Worm (Caenorhabditis elegans): ENCODE data around the gene smoc-1.

Gene smoc-1

ce11 chrV:11770053-11770517 lies 12.6 kb downstream of the smoc-1 start, which contains the start of gene F55A11.4:
Gene F55A11.4 (plus strand): TSS chrV:11770467.
- TF ChIP-seq cog-1 (tag; optimal IDR thresholded peaks at IDR 0.05): no peak
- TF ChIP-seq tab-1 (GFP tag; IDR thresholded peaks at IDR 0.05): 0 out of 2 replicates have a peak, but pooled peaks have one; percentile 47

ce11 chrV:11773420-11773819 lies 16.0 kb downstream of the smoc-1 start, which contains the start of gene bus-18:
Gene bus-18 (plus strand): TSS chrV:11773720.
- TF ChIP-seq flt-1 (GFP tag; IDR thresholded peaks at IDR 0.05): no peak
- no peak for TF ChIP-seq T22C8.4 (GFP tag; IDR thresholded peaks at IDR 0.05)
- TF ChIP-seq tab-1 (GFP tag; IDR thresholded peaks at IDR 0.05): no peak
- no peak for TF ChIP-seq med-1 (GFP tag; optimal IDR thresholded peaks at IDR 0.05; ENCODE audit: insufficient read depth)
- no peak for TF ChIP-seq cog-1 (tag; optimal IDR thresholded peaks at IDR 0.05)
- TF ChIP-seq ztf-23 (GFP tag; IDR thresholded peaks at IDR 0.05): no peak
- no peak for TF ChIP-seq ztf-29 (GFP tag; IDR thresholded peaks at IDR 0.05)
- TF ChIP-seq ref-1 (GFP tag; conservative IDR thresholded peaks at IDR 0.05): no peak
- TF ChIP-seq klf-2 (GFP tag; conservative IDR thresholded peaks at IDR 0.05): no peak

ce11 chrV:11773934-11774333 lies 16.5 kb downstream of the smoc-1 start:
- TF ChIP-seq ztf-29 (GFP tag; IDR thresholded peaks at IDR 0.05) (no peak), med-1 (GFP tag; optimal IDR thresholded peaks at IDR 0.05; ENCODE audit: insufficient read depth) (no peak), ztf-23 (GFP tag; IDR thresholded peaks at IDR 0.05) (no peak), ref-1 (GFP tag; conservative IDR thresholded peaks at IDR 0.05) (no peak), T22C8.4 (GFP tag; IDR thresholded peaks at IDR 0.05) (no peak), flt-1 (GFP tag; IDR thresholded peaks at IDR 0.05) (no peak), klf-2 (GFP tag; conservative IDR thresholded peaks at IDR 0.05) (no peak), cog-1 (tag; optimal IDR thresholded peaks at IDR 0.05) (no peak), tab-1 (GFP tag; IDR thresholded peaks at IDR 0.05) (no peak)

DNA sequence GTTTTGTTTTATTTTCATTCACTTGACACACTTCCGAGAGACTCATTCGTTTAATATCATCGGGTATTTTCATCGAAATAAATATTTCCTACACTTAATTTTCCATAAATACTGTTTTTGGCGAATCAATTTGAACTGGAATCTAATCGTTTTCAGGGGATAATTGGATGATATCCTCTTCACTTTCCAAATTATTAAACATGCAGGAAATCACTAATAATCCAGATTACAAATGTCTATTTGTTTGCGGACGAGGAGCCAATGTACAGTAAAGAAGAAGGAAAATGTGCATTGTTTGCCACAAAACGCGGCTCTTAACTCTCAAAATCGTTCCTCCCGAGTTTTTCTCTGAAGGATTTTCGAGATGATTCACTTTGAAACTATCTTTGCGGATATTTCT lies 19.1 kb downstream of the smoc-1 start, which contains the start of gene F55A11.6:
F55A11.6 (plus strand) TSS at position 301 of the 400 bp plus-strand sequence.
- TF ChIP-seq tab-1 (GFP tag; IDR thresholded peaks at IDR 0.05) (no peak), ztf-23 (GFP tag; IDR thresholded peaks at IDR 0.05) (no peak), med-1 (GFP tag; optimal IDR thresholded peaks at IDR 0.05; ENCODE audit: insufficient read depth) (no peak), klf-2 (GFP tag; conservative IDR thresholded peaks at IDR 0.05) (no peak), cog-1 (tag; optimal IDR thresholded peaks at IDR 0.05) (no peak), flt-1 (GFP tag; IDR thresholded peaks at IDR 0.05) (no peak), ref-1 (GFP tag; conservative IDR thresholded peaks at IDR 0.05) (no peak), T22C8.4 (GFP tag; IDR thresholded peaks at IDR 0.05) (no peak)

DNA sequence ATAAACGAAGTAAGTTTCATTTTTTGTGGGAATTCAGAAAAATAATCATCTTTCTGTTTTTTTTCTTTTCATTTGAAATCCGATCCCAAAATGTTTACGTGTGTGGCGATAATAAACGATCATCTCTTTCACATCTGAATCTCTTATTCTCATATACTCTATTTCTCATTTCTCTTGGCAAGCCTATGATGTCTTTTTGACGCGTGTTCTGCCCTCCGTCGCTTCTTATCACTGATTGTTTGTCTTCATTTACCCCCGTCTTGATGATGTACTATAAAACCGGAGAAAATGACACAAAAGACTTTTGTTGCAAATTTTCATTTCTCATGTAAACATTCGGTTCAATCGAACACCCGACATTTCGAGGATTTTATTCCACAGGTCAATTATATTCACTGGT lies 20.4 kb downstream of the smoc-1 start:
- TF ChIP-seq T22C8.4 (GFP tag; IDR thresholded peaks at IDR 0.05): no peak
- no peak for TF ChIP-seq ztf-29 (GFP tag; IDR thresholded peaks at IDR 0.05)
- TF ChIP-seq ref-1 (GFP tag; conservative IDR thresholded peaks at IDR 0.05): no peak
- TF ChIP-seq ztf-23 (GFP tag; IDR thresholded peaks at IDR 0.05): no peak
- no peak for TF ChIP-seq cog-1 (tag; optimal IDR thresholded peaks at IDR 0.05)
- TF ChIP-seq tab-1 (GFP tag; IDR thresholded peaks at IDR 0.05): no peak
- TF ChIP-seq klf-2 (GFP tag; conservative IDR thresholded peaks at IDR 0.05): no peak
- no peak for TF ChIP-seq flt-1 (GFP tag; IDR thresholded peaks at IDR 0.05)
- TF ChIP-seq med-1 (GFP tag; optimal IDR thresholded peaks at IDR 0.05; ENCODE audit: insufficient read depth): no peak

DNA sequence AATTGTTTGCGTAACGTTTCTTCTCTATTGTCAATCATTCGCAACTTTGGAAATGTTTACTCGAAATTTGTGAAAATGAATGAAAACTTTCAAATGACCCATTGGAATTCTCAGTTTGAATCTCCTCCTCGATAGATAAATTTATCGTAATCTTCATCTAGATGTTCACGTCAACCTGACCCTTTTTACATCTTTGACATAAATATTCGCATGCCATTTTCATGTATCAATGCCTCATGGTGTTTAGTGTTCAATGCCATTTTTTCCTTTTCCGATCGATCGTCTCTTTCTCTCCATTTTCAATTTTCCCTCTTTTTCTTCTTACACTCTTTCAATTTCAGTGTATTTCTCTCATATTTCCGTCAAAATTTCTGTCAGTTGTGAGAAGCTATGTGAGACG lies 21.9 kb downstream of the smoc-1 start:
- TF ChIP-seq klf-2 (GFP tag; conservative IDR thresholded peaks at IDR 0.05) (no peak), flt-1 (GFP tag; IDR thresholded peaks at IDR 0.05) (no peak), med-1 (GFP tag; optimal IDR thresholded peaks at IDR 0.05; ENCODE audit: insufficient read depth) (no peak), ztf-23 (GFP tag; IDR thresholded peaks at IDR 0.05) (no peak), cog-1 (tag; optimal IDR thresholded peaks at IDR 0.05) (no peak), tab-1 (GFP tag; IDR thresholded peaks at IDR 0.05) (no peak), ref-1 (GFP tag; conservative IDR thresholded peaks at IDR 0.05) (no peak), ztf-29 (GFP tag; IDR thresholded peaks at IDR 0.05) (no peak), T22C8.4 (GFP tag; IDR thresholded peaks at IDR 0.05) (no peak)

ce11 chrV:11779810-11780209 lies 22.4 kb downstream of the smoc-1 start:
- TF ChIP-seq ztf-29 (GFP tag; IDR thresholded peaks at IDR 0.05) (no peak), tab-1 (GFP tag; IDR thresholded peaks at IDR 0.05) (no peak), ztf-23 (GFP tag; IDR thresholded peaks at IDR 0.05) (no peak), klf-2 (GFP tag; conservative IDR thresholded peaks at IDR 0.05) (no peak), T22C8.4 (GFP tag; IDR thresholded peaks at IDR 0.05) (no peak), ref-1 (GFP tag; conservative IDR thresholded peaks at IDR 0.05) (no peak), cog-1 (tag; optimal IDR thresholded peaks at IDR 0.05) (no peak), med-1 (GFP tag; optimal IDR thresholded peaks at IDR 0.05; ENCODE audit: insufficient read depth) (no peak), flt-1 (GFP tag; IDR thresholded peaks at IDR 0.05) (no peak)

ce11 chrV:11782809-11783440 lies 25.5 kb downstream of the smoc-1 start, which contains the start of gene F55A11.11:
Gene F55A11.11 (plus strand): TSS chrV:11783149.
- peak; percentile 97 for TF ChIP-seq ztf-23 (GFP tag; IDR thresholded peaks at IDR 0.05)
- peak; percentile 90 for TF ChIP-seq klf-2 (GFP tag; conservative IDR thresholded peaks at IDR 0.05)
- peak; percentile 97 for TF ChIP-seq T22C8.4 (GFP tag; IDR thresholded peaks at IDR 0.05)
- TF ChIP-seq med-1 (GFP tag; optimal IDR thresholded peaks at IDR 0.05; ENCODE audit: insufficient read depth): peak; percentile 87
- TF ChIP-seq cog-1 (tag; optimal IDR thresholded peaks at IDR 0.05): peak; percentile 88
- peak; percentile 93 for TF ChIP-seq ref-1 (GFP tag; conservative IDR thresholded peaks at IDR 0.05)
- TF ChIP-seq flt-1 (GFP tag; IDR thresholded peaks at IDR 0.05): peak; percentile 98
- peak; percentile 93 for TF ChIP-seq ztf-29 (GFP tag; IDR thresholded peaks at IDR 0.05)
- TF ChIP-seq tab-1 (GFP tag; IDR thresholded peaks at IDR 0.05): peak; percentile 96

ce11 chrV:11787258-11787657 lies 29.8 kb downstream of the smoc-1 start, which contains the start of gene F55A11.7:
Gene F55A11.7 (minus strand): TSS chrV:11787443.
- TF ChIP-seq med-1 (GFP tag; optimal IDR thresholded peaks at IDR 0.05; ENCODE audit: insufficient read depth) (no peak), flt-1 (GFP tag; IDR thresholded peaks at IDR 0.05) (no peak), cog-1 (tag; optimal IDR thresholded peaks at IDR 0.05) (no peak), ztf-23 (GFP tag; IDR thresholded peaks at IDR 0.05) (no peak), tab-1 (GFP tag; IDR thresholded peaks at IDR 0.05) (no peak), T22C8.4 (GFP tag; IDR thresholded peaks at IDR 0.05) (no peak), klf-2 (GFP tag; conservative IDR thresholded peaks at IDR 0.05) (no peak), ztf-29 (GFP tag; IDR thresholded peaks at IDR 0.05) (no peak)

Data from whole organism, midembryonic.